Worm (Caenorhabditis elegans) whole organism, L4 larva: Measurements from ENCODE around the gene C08F1.8.
A peak's percentile ranks its signal among the peaks of the same experiment; 100 is the strongest.

ENCODE experiments used
- F26F4.8 ChIP-seq: fragments of 200-800 bp; sonication (Bioruptor generic); conservative IDR thresholded peaks from 2 replicates; pipeline ENCODE4 v1.3.6; 2022; ENCODE audit warnings: missing genetic modification characterization, missing compliant biosample characterization
- F44E2.7 ChIP-seq: fragments of 200-800 bp; sonication (Bioruptor generic); IDR thresholded peaks from 2 replicates; pipeline ENCODE4 v2.1.2; 2022; ENCODE audit warnings: missing genetic modification characterization, missing compliant biosample characterization
- F49E8.2 ChIP-seq: sonication (generic microtip); optimal IDR thresholded peaks from 2 replicates; lab custom pipeline; 2016; ENCODE audit warnings: missing compliant biosample characterization, mild to moderate bottlenecking, missing genetic modification characterization, borderline replicate concordance
- R02D3.7 ChIP-seq: fragments of 150-350 bp; sonication (generic microtip); optimal IDR thresholded peaks from 3 replicates; lab custom pipeline; 2014; ENCODE audit warnings: missing biosample characterization, missing genetic modification characterization
- T20F7.1 ChIP-seq: fragments of 200-800 bp; sonication (Bioruptor generic); optimal IDR thresholded peaks from 2 replicates; lab custom pipeline; 2018; ENCODE audit warnings: mild to moderate bottlenecking, missing genetic modification characterization, missing compliant biosample characterization
- ama-1 ChIP-seq: fragments of 150-350 bp; optimal IDR thresholded peaks from 2 replicates; lab custom pipeline; 2014; ENCODE audit warnings: inconsistent platforms, mixed read lengths
- ceh-62 ChIP-seq: sonication (generic microtip); optimal IDR thresholded peaks from 2 replicates; lab custom pipeline; 2017; ENCODE audit warnings: missing biosample characterization, missing genetic modification characterization
- daf-16 ChIP-seq, 3 experiments: sonication (generic microtip); optimal IDR thresholded peaks; 2 replicates each; lab custom pipeline; 2016 to 2017; ENCODE audit warnings: missing genetic modification characterization in 3 of 3, missing genetic modification reagents in 3 of 3, mild to moderate bottlenecking in 2 of 3, missing compliant biosample characterization in 2 of 3, missing biosample characterization in 1 of 3, moderate library complexity in 1 of 3
- daf-8 ChIP-seq: fragments of 200-800 bp; sonication (Bioruptor generic); IDR thresholded peaks from 2 replicates; pipeline ENCODE4 v1.3.6; 2022; ENCODE audit warnings: missing genetic modification characterization, missing compliant biosample characterization
- dmd-6 ChIP-seq: fragments of 200-800 bp; sonication (Bioruptor generic); IDR thresholded peaks from 2 replicates; pipeline ENCODE4 v1.3.6; 2022; ENCODE audit warnings: missing genetic modification reagents, missing genetic modification characterization, missing compliant biosample characterization
- dpl-1 ChIP-seq: fragments of 150-350 bp; optimal IDR thresholded peaks from 2 replicates; lab custom pipeline; 2014; ENCODE audit warnings: missing biosample characterization, missing genetic modification reagents, missing genetic modification characterization
- duxl-1 ChIP-seq: sonication (generic microtip); optimal IDR thresholded peaks from 2 replicates; lab custom pipeline; 2016; ENCODE audit warnings: mild to moderate bottlenecking, missing genetic modification characterization, moderate library complexity, missing compliant biosample characterization; ENCODE audit not compliant: poor library complexity
- dve-1 ChIP-seq: sonication (generic microtip); optimal IDR thresholded peaks from 2 replicates; lab custom pipeline; 2017; ENCODE audit warnings: antibody characterized with exemption, mild to moderate bottlenecking, missing genetic modification characterization, missing compliant biosample characterization; ENCODE audit not compliant: insufficient read depth
- egl-43 ChIP-seq: fragments of 200-800 bp; sonication (Bioruptor generic); IDR thresholded peaks from 2 replicates; pipeline ENCODE4 v1.3.6; 2022; ENCODE audit warnings: missing genetic modification reagents, missing genetic modification characterization, missing compliant biosample characterization
- fkh-10 ChIP-seq: fragments of 150-350 bp; optimal IDR thresholded peaks from 2 replicates; lab custom pipeline; 2014; ENCODE audit warnings: missing biosample characterization, missing genetic modification reagents, missing genetic modification characterization
- hlh-11 ChIP-seq: fragments of 200-800 bp; sonication (Bioruptor generic); optimal IDR thresholded peaks from 2 replicates; lab custom pipeline; 2018; ENCODE audit warnings: mild to moderate bottlenecking, missing genetic modification characterization, missing compliant biosample characterization
- hlh-30 ChIP-seq: sonication (generic microtip); optimal IDR thresholded peaks from 2 replicates; lab custom pipeline; 2017; ENCODE audit warnings: antibody characterized with exemption, mild to moderate bottlenecking, missing genetic modification characterization, missing compliant biosample characterization; ENCODE audit not compliant: insufficient read depth
- jun-1 ChIP-seq: fragments of 150-350 bp; optimal IDR thresholded peaks from 2 replicates; lab custom pipeline; 2014; ENCODE audit warnings: missing biosample characterization, missing genetic modification reagents, missing genetic modification characterization
- lir-3 ChIP-seq: sonication (generic microtip); optimal IDR thresholded peaks from 2 replicates; lab custom pipeline; 2016; ENCODE audit warnings: mild to moderate bottlenecking, missing genetic modification characterization, missing compliant biosample characterization
- madf-5 ChIP-seq, 2 experiments: fragments of 200-800 bp; sonication (Bioruptor generic); IDR thresholded peaks; 2 replicates each; pipeline ENCODE4 v1.3.6; 2022; ENCODE audit warnings: missing compliant biosample characterization in 2 of 2, missing genetic modification characterization in 2 of 2
- nhr-102 ChIP-seq: sonication (generic microtip); optimal IDR thresholded peaks from 2 replicates; lab custom pipeline; 2016; ENCODE audit warnings: mild to moderate bottlenecking, missing genetic modification characterization, moderate library complexity, missing compliant biosample characterization
- nhr-111 ChIP-seq: fragments of 200-800 bp; sonication (Bioruptor generic); optimal IDR thresholded peaks from 2 replicates; lab custom pipeline; 2018; ENCODE audit warnings: mild to moderate bottlenecking, missing genetic modification characterization, missing compliant biosample characterization
- nhr-25 ChIP-seq: sonication (generic microtip); optimal IDR thresholded peaks from 2 replicates; lab custom pipeline; 2017; ENCODE audit warnings: missing genetic modification characterization, mild to moderate bottlenecking, missing compliant biosample characterization, antibody characterized with exemption, moderate library complexity, borderline replicate concordance; ENCODE audit not compliant: insufficient read depth
- nhr-28 ChIP-seq: fragments of 150-350 bp; optimal IDR thresholded peaks from 2 replicates; lab custom pipeline; 2014; ENCODE audit warnings: missing biosample characterization, missing genetic modification characterization
- nhr-41 ChIP-seq: fragments of 200-800 bp; sonication (Bioruptor generic); IDR thresholded peaks from 2 replicates; pipeline ENCODE4 v1.3.6; 2022; ENCODE audit warnings: missing genetic modification reagents, missing genetic modification characterization, missing compliant biosample characterization
- nhr-77 ChIP-seq: fragments of 150-350 bp; optimal IDR thresholded peaks from 2 replicates; lab custom pipeline; 2014; ENCODE audit warnings: missing biosample characterization, missing genetic modification characterization
- php-3 ChIP-seq: fragments of 200-800 bp; sonication (Bioruptor generic); IDR thresholded peaks from 2 replicates; pipeline ENCODE4 v1.3.6; 2022; ENCODE audit warnings: missing genetic modification reagents, missing genetic modification characterization, missing compliant biosample characterization
- pqm-1 ChIP-seq: sonication (generic microtip); optimal IDR thresholded peaks from 2 replicates; lab custom pipeline; 2017; ENCODE audit warnings: missing biosample characterization, missing genetic modification characterization
- unc-62 ChIP-seq, 3 experiments: fragments of 150-350 bp in 1 of 3; sonication (generic microtip); optimal IDR thresholded peaks in 2 of 3; peaks in 1 of 3; 1 replicate in 1 of 3; 2 replicates in 2 of 3; lab custom pipeline; 2014 to 2017; ENCODE audit warnings: missing biosample characterization in 3 of 3, missing genetic modification characterization in 3 of 3, missing genetic modification reagents in 3 of 3, missing genotype in 1 of 3

C08F1.8 gene

DNA sequence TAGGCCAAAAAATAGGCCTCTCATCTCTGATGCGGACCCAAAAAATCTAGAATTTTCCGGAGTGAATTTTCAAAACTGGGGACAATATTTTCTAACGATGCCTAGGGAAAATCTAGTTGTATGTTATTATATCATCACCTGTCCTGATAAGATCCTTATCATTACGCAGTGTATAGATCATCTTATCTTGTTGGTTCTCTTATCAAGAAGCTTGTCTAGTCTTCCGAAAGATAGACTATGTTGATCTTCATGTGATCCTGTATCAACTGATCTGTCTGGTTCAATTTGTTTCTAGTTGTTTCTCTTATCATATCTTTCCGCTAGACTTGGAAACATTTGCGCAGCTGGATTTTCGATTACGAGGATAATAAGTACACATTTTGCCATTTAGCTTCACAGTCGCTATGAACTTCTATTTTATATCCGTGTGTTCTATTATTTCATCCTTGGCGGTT is 42.8 kb upstream of the C08F1.8 start, which contains the start of gene C52E2.3:
TSS of gene C52E2.3 (plus strand) at position 405 of the 455 bp plus-strand sequence.
- TF ChIP-seq nhr-111 (GFP tag; lab: Kevin White, UChicago), result no peak
- TF ChIP-seq hlh-11 (tag; lab: Kevin White, UChicago), result peak; percentile 6

- TF ChIP-seq fkh-10 (GFP tag; lab: Kevin White, UChicago) (no peak), duxl-1 (tag; lab: Kevin White, UChicago) (no peak), lir-3 (tag; lab: Kevin White, UChicago) (no peak)
These were observed 42.2 kb upstream of the C08F1.8 start, which contains the start of gene fbxb-96 for ce11 chrII:1850299-1850698. fbxb-96 (minus strand) TSS chrII:1850399.

DNA sequence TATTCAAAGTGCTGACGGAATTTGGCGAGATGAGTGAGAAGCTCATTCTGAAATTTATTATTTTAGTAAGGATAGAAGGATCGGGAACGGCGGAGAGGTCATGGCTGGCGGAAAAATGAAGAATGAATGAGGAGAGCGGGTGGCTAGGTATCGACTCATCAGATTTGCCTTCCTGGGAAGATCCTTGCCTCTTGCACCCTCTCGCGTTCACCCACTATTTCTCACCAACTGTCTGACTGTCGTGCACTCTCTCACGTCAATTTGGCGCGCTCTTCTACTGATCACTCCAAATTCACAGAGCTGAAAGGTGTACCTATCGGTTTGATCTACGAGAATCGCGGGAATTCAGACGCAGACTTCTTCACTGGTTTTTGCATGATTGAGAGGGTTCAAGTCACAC is 40.0 kb upstream of the C08F1.8 start, which contains the start of gene fbxb-97:
TSS of gene fbxb-97 (minus strand) at position 53 of the 400 bp plus-strand sequence.
- TF ChIP-seq unc-62 (GFP tag; optimal IDR thresholded peaks at IDR 0.05 in 1 of 2; lab: Kevin White, UChicago) (peak in 1 of 2 experiments; percentile 10), unc-62 (tag; optimal IDR thresholded peaks at IDR 0.05; lab: Kevin White, UChicago) (no peak), daf-8 (GFP tag; lab: Robert Waterston, UW) (no peak), egl-43 (GFP tag; lab: Robert Waterston, UW) (0 out of 2 replicates have a peak, but pooled peaks have one; percentile 51), duxl-1 (tag; lab: Kevin White, UChicago) (peak; percentile 91)

- TF ChIP-seq ama-1 (lab: Kevin White, UChicago) (no peak), nhr-77 (tag; lab: Kevin White, UChicago) (no peak), jun-1 (tag; lab: Kevin White, UChicago) (no peak), F49E8.2 (tag; lab: Kevin White, UChicago) (no peak), madf-5 (GFP tag; IDR thresholded peaks at IDR 0.05; lab: Robert Waterston, UW) (no peak), T20F7.1 (GFP tag; lab: Kevin White, UChicago) (no peak), dpl-1 (GFP tag; lab: Kevin White, UChicago) (no peak), nhr-25 (tag; lab: Kevin White, UChicago) (no peak)
These were observed 36.4 kb upstream of the C08F1.8 start for ce11 chrII:1844552-1844951.

- TF ChIP-seq dmd-6 (peak; percentile 64), duxl-1 (tag; lab: Kevin White, UChicago) (peak; percentile 49), F26F4.8 (GFP tag; lab: Robert Waterston, UW) (no peak), ceh-62 (tag; lab: Kevin White, UChicago) (no peak), R02D3.7 (tag; lab: Kevin White, UChicago) (no peak), nhr-41 (no peak), pqm-1 (peak; percentile 87), F44E2.7 (GFP tag; lab: Robert Waterston, UW) (no peak), nhr-102 (tag; lab: Kevin White, UChicago) (no peak), nhr-28 (tag; lab: Kevin White, UChicago) (peak; percentile 82), dve-1 (peak; percentile 58), hlh-30 (tag; lab: Kevin White, UChicago) (peak; percentile 33), daf-16 (GFP tag; optimal IDR thresholded peaks at IDR 0.05; lab: Kevin White, UChicago) (no peak), daf-16 (tag; optimal IDR thresholded peaks at IDR 0.05; lab: Kevin White, UChicago) (peak; percentile 96), php-3 (GFP tag; lab: Robert Waterston, UW) (0 out of 2 replicates have a peak, but pooled peaks have one; percentile 29)
These were observed 34.8 kb upstream of the C08F1.8 start, which contains the start of the genes C52E2.5 and C52E2.4 for ce11 chrII:1842894-1843293. C52E2.5 (minus strand) TSS chrII:1842936. C52E2.4 (plus strand) TSS chrII:1843145.
